Worm (Caenorhabditis elegans): ENCODE data around the gene F21A3.3.

ce11 chrV:15544898-15545297 lies 27.4 kb downstream of the F21A3.3 start, which contains the start of gene glb-14:
- TF ChIP-seq sptf-1 (tag; optimal IDR thresholded peaks at IDR 0.05), result no peak
- no peak for TF ChIP-seq ztf-11 (tag; optimal IDR thresholded peaks at IDR 0.05)
- TF ChIP-seq flh-1 (GFP tag; optimal IDR thresholded peaks at IDR 0.05), result no peak
- no peak for TF ChIP-seq unc-39 (tag; optimal IDR thresholded peaks at IDR 0.05)
- no peak for TF ChIP-seq snpc-4 (tag; optimal IDR thresholded peaks at IDR 0.05)
- TF ChIP-seq lsy-2 (tag; optimal IDR thresholded peaks at IDR 0.05), result no peak
- no peak for TF ChIP-seq nhr-12 (tag; optimal IDR thresholded peaks at IDR 0.05)

Measured in whole organism, mixed stage, embryonic.